Fruit fly (Drosophila melanogaster) S2 (cell line): ENCODE data around the gene mv.

Source experiments
- CG8478 ChIP-seq: fragments of >200 bp; optimal IDR thresholded peaks from 2 replicates; lab custom pipeline; 2018
- CTCF ChIP-seq, 2 experiments: fragments of >200 bp; optimal IDR thresholded peaks; 2 replicates each; lab custom pipeline; 2018

DNA sequence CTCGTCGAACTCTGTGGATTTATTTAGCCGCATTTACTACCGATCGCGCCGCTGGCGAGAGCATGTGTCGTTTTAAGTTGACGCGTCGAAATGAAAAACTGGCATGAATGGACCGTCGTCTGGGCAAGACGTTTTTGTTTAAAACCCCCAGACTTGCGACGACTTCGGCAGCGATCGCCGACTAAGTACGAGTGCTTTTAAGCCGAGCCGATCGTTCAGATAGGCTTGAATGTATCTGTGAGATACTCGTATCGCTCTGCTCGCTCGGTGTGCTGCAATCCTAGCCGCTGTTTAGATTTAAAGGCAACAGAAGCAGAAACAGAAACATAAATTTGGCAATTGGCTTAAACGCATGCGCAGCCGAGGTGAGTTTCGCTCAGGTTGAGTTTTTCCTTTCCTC lies 53.9 kb downstream of the mv start, which contains the start of gene dsb:
- TF ChIP-seq CTCF (optimal IDR thresholded peaks at IDR 0.05; lab: Kevin White, UChicago): no peak
- TF ChIP-seq CG8478 (lab: Kevin White, UChicago): no peak
